Fruit fly (Drosophila melanogaster) Kc167 (cell line): Measurements from ENCODE around the gene RpS21.

Experiments used
- Myc ChIP-seq: fragments of >200 bp; optimal IDR thresholded peaks from 2 replicates; lab custom pipeline; 2017; ENCODE audit warnings: missing external identifiers
- Sin3A ChIP-seq: fragments of >200 bp; optimal IDR thresholded peaks from 2 replicates; lab custom pipeline; 2018; ENCODE audit warnings: missing external identifiers
- h ChIP-seq: fragments of >200 bp; optimal IDR thresholded peaks from 3 replicates; lab custom pipeline; 2018; ENCODE audit warnings: missing external identifiers
- insv ChIP-seq: fragments of >200 bp; optimal IDR thresholded peaks from 3 replicates; lab custom pipeline; 2018; ENCODE audit warnings: missing external identifiers
- psq ChIP-seq: fragments of >200 bp; optimal IDR thresholded peaks from 2 replicates; lab custom pipeline; 2017; ENCODE audit warnings: missing external identifiers
- ttk ChIP-seq: sonication (Bioruptor generic); optimal IDR thresholded peaks from 2 replicates; lab custom pipeline; 2017; ENCODE audit warnings: missing external identifiers

RpS21 gene

DNA sequence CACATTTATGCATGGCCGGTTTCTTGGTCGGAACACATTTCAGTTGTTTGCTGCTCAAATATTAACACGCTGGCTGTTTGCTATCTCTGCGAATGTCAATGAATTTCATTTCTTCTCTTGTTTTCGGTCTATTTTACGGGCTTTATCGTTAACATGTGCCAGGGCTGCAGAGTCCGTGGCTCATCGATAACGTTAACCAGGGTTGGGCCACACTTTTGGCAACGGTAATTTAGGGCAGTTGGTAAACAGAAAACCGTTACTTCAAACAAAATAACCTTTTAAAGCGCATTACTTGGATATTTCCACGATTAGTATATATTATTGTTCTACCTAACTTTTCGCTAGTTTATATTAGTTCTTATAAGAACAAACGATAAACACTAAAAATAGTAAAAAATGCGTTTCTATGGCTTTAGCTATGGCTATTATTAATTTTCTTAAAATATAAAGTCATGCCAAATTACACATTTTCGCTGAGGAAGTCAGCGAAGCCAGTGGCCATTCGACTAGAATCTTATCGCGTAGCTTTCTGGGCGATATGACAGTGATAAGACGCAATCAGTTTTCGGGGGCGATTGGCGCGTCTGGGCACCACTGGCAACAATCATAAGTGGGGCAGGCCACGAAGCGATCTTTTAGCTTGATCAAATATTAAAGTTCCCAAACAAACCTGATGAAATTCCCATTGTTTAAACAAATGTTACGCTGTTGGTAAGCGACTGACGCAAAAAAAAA, 27.3 kb downstream of the RpS21 start:
- no peak for TF ChIP-seq insv (lab: Kevin White, UChicago)
- TF ChIP-seq Sin3A (lab: Kevin White, UChicago) = no peak
- TF ChIP-seq psq (lab: Kevin White, UChicago) = no peak
- no peak for TF ChIP-seq ttk (lab: Kevin White, UChicago)
- no peak for TF ChIP-seq h (lab: Kevin White, UChicago)
- TF ChIP-seq Myc (lab: Kevin White, UChicago) = no peak

DNA sequence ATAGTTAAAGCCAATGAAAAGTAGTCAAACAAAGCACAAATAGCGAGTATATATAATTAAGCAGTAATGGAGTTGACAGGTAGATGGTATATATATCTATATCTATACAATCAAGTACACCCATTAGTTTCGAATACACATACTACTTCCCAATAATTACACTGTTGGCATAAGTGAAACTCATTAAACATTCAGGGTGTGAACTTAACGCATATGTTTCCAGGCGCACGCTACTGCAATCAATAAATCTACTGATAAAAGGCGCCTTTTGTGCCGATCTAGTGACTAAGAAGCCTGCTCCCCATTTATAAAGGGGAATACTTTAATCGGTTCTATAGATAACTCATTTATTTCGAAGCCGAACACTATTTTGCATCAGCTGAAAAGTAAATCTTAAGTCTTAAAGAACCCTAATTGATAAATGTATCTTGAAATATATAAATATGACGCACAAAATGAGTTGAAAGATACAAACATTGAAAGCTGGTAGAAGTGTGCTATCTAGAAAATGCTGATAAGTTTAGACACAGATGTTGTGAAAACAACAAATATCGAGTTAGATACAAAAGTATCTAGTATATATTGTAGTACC, 27.9 kb downstream of the RpS21 start:
- TF ChIP-seq insv (lab: Kevin White, UChicago) = no peak
- TF ChIP-seq Myc (lab: Kevin White, UChicago) = no peak
- no peak for TF ChIP-seq psq (lab: Kevin White, UChicago)
- TF ChIP-seq Sin3A (lab: Kevin White, UChicago) = no peak
- no peak for TF ChIP-seq h (lab: Kevin White, UChicago)
- no peak for TF ChIP-seq ttk (lab: Kevin White, UChicago)

DNA sequence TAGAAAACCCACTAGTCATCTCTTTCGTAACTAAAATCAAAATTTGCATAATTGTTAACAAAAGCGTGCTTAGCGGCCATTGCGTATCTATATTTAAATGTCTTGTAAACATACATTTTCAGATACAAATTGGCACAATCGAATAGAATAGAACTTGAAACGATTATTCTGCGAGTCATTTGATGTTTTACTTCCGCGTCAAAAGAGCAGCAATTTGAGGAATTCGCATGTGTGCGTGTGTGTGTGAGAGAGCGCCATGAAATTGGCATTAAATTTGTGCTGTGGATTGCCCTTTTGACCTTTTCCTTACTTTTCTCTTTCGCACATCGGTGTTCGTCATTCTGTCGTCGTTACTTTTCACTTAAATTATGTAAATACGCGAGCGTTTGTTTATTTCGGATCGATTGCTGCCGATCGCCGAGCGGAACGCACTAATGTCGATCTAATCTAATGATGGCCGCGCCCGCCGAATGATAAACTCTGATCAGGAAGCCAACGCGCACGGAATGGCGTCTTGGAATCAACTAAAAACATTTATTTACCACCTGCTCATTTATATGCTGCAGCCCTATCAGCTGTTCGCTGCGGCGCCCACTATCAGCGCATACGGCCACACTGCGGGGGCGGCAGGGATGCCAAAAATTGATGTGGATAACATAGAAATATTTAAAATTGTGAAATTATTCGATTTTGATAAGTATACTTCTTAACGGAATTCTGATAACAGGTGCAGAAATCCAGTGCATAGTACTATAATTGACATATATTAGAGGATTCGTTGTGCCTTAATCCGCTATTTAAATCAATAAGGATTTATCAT, 29.0 kb downstream of the RpS21 start:
- TF ChIP-seq ttk (lab: Kevin White, UChicago) (no peak), Myc (lab: Kevin White, UChicago) (no peak), insv (lab: Kevin White, UChicago) (no peak), h (lab: Kevin White, UChicago) (no peak), Sin3A (lab: Kevin White, UChicago) (no peak), psq (lab: Kevin White, UChicago) (no peak)

DNA sequence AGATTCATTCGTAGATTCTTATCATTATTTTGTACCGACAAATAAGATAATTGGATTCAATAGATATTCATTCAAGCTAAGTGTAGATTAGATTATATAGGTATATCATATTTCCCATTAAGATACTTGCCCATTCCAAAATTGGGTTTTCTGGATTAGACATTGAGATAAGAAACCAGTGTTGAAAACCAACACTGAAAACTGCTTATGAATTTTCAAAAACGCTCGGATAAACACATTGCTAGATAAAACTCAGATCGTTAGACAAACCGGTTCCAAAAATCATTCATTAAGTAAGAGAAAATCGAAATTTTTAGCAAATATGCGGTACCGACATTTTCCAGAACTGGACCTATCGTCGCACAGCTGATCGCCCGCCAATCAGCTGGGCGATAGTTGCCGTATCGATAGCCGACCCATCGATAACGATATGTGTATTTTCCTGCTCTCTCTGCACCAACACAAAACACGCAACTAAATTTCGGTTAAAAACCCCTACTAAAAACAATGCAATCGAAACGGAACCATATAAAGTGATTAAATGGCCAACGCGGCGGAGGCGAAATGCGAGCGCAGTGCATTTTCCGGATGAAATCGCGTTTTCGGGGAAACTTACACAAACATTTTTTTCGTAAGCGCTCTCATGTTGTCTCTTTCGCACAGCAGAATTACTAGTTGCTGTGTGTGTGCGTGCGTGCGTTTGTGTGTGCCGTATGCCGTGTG, 29.8 kb downstream of the RpS21 start, which contains the start of the genes NTPase and lilli:
NTPase (minus strand) TSS at position 348 of the 723 bp plus-strand sequence.
lilli (plus strand) TSS at position 427 of the 723 bp plus-strand sequence.
- TF ChIP-seq Sin3A (lab: Kevin White, UChicago) = no peak
- TF ChIP-seq insv (lab: Kevin White, UChicago) = no peak
- TF ChIP-seq ttk (lab: Kevin White, UChicago) = no peak
- TF ChIP-seq h (lab: Kevin White, UChicago) = no peak
- no peak for TF ChIP-seq Myc (lab: Kevin White, UChicago)
- TF ChIP-seq psq (lab: Kevin White, UChicago) = no peak

DNA sequence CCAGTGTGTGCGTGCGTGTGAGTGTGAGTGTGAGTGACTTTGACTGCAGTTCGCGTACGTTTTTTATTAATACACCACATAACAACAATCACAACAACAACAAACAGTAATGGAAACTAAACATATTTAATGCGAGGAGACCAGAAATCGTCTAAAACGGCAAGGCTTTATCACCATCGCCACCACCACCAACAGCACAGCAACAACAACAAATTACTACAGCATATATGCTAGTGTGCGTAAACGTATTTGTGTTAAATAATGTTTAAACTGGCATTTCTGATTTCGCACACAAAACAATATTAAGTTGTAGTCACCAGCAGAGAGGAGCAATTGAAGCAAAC, 30.3 kb downstream of the RpS21 start:
- TF ChIP-seq Myc (lab: Kevin White, UChicago) (no peak), ttk (lab: Kevin White, UChicago) (no peak)

DNA sequence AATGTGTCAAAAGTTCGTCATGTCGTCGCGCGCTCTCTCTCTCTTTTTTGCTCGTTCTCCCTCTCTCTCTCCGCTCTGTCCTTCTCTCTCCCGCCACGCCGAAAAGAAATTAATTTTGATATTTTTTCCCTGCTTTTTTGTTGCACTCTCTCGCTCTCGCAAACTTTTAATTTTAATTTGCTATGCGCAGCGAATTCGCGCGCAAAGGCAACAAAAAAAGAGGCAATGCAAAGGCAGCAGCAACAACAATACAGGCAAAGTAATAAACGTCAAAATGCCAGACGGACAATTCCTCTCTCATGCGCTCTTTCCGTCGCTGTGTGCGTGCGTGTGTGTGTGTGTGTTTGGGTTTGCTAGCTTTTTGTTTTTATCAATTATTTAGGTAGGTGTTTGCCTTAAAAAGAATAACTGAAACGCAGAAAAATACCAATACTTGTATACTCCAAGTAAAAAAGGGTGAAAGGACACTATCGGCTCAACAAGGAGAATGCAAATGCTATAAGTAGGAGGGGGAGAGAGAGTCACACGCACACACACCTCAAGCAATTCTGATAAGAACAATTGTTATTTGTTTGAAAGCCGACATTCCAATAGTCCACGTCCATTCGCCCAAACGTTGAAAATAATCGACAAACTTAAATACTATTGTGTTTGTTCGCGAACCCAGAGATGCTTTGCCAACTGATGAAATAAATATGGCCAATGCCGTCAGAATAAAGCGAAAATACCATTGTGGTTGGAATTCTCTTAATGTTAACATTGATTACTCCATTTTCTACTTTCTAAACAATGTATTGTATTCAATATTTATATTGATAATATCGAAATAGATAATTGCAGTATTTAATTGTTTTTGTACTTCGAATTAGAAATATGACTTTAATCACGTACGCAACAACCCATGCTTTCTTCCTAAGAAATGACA, 31.0 kb downstream of the RpS21 start:
- no peak for TF ChIP-seq Myc (lab: Kevin White, UChicago)
- TF ChIP-seq ttk (lab: Kevin White, UChicago) = no peak
- no peak for TF ChIP-seq psq (lab: Kevin White, UChicago)
- no peak for TF ChIP-seq h (lab: Kevin White, UChicago)
- TF ChIP-seq insv (lab: Kevin White, UChicago) = no peak
- no peak for TF ChIP-seq Sin3A (lab: Kevin White, UChicago)

DNA sequence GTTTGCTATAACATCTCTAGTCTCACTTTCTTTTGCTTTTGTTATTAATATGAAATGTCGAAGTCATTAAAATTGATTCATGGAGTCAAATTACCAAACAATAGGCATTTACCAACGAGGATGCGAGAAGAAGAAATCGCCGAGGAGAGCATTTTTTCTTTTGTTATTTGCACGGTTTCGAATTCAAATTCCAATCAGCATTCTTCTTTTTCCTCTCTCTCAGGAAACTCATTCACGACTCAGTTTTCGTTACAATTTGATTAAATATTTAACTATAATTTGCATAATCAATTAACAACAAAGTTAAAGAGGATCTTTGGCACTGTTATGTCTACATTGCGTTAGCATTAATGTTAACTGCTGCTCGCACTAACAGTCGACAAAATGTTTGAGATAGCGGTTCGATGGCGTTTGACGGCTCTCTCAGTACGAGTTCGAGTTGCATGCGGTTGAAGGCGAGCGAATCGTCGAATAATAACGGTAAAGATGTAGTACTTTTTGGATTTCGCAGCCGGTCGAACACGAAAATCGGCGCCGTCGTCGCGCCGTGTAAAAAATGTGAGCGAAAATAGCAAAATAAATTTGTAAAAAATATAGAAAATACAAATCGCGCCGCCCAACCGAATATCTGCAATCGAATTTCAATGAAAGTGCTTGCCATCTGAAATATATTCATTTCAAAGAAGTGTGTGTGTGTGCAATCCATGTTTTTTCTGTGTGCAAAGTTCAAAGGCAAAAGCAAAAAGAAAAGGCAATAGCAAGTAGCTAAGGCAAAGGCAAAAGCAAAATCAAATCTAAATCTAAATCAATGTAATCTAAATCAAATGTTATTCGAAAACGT, 32.1 kb downstream of the RpS21 start:
- TF ChIP-seq h (lab: Kevin White, UChicago) (no peak), Myc (lab: Kevin White, UChicago) (no peak), Sin3A (lab: Kevin White, UChicago) (no peak), insv (lab: Kevin White, UChicago) (no peak), ttk (lab: Kevin White, UChicago) (no peak), psq (lab: Kevin White, UChicago) (no peak)

DNA sequence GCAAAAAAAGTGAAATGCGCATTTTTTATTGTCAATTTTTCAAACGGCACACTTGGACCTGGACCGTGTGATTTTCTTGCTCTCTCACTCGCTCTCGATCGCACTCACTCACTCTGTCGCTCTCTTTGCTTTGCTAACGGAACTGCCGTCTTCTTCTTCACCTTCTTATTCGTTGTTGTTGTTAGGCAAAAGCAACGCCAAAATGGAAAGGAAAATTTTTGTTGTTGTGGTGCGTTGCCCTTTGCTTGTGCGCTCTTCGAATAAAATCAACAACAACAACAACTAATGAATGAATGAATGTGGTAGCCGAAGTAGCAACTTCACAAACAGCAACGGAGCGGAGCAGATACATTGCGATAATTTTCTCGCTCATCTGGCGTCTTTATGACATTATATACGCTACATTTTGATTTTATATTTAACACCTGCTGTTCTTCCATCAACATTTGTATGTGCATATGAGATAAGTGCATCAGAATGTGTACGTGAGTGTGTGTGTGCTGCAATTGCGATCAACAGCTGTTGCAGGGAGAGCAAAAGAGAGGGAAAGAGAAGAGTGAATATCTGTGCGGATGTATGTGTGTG, 33.1 kb downstream of the RpS21 start:
- TF ChIP-seq Myc (lab: Kevin White, UChicago) (no peak), ttk (lab: Kevin White, UChicago) (no peak), h (lab: Kevin White, UChicago) (no peak), insv (lab: Kevin White, UChicago) (no peak)

DNA sequence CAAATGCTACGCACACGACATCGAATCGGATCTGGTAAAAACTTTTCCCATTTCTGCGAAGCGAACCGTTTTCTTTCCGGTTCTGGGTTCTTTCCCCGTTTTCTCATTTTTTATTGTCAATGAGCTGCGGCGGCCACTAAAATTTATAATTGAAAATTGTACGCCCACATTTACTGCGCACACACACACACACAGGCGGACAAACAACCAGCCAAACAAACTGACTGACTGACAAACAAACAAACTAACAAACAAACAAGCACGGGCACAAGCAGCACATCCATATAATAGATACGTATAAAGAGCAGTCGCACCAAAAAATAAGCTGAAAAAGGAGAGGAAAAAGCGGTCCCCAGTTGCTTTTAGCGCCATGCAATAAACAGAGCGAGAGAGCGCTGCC, 35.3 kb downstream of the RpS21 start:
- TF ChIP-seq Sin3A (lab: Kevin White, UChicago) = no peak
